Fruit fly (Drosophila melanogaster) whole organism, embryonic: Measurements from ENCODE around the gene GluProRS.

Experiments
- Adf1 ChIP-seq: fragments of 200-800 bp; sonication (Bioruptor generic); IDR thresholded peaks from 2 replicates; pipeline ENCODE4 v1.3.6; 2022; ENCODE audit warnings: missing biosample characterization, missing genetic modification characterization
- CG10274 ChIP-seq: fragments of 200-800 bp; sonication (Bioruptor generic); optimal IDR thresholded peaks from 3 replicates; lab custom pipeline; 2017; ENCODE audit warnings: missing biosample characterization, mild to moderate bottlenecking, missing genetic modification characterization
- CG10431 ChIP-seq: fragments of 200-800 bp; sonication (Bioruptor generic); optimal IDR thresholded peaks from 3 replicates; lab custom pipeline; 2018; ENCODE audit warnings: missing biosample characterization, mild to moderate bottlenecking, missing genetic modification characterization
- CG11093 ChIP-seq: fragments of 200-800 bp; sonication (Bioruptor generic); IDR thresholded peaks from 3 replicates; pipeline ENCODE4 v1.3.6; 2022; ENCODE audit warnings: missing biosample characterization, missing genetic modification characterization
- CG11398 ChIP-seq: fragments of 200-800 bp; sonication (Bioruptor generic); optimal IDR thresholded peaks from 2 replicates; lab custom pipeline; 2016; ENCODE audit warnings: missing biosample characterization, missing genetic modification characterization
- CG12744 ChIP-seq: fragments of 200-800 bp; sonication (Bioruptor generic); optimal IDR thresholded peaks from 2 replicates; lab custom pipeline; 2016; ENCODE audit warnings: missing biosample characterization, missing genetic modification characterization
- CG17361 ChIP-seq: fragments of 200-800 bp; sonication (Bioruptor generic); IDR thresholded peaks from 3 replicates; pipeline ENCODE4 v1.3.6; 2022; ENCODE audit warnings: missing biosample characterization, missing genetic modification characterization
- CG17612 ChIP-seq: fragments of 200-800 bp; sonication (Bioruptor generic); IDR thresholded peaks from 2 replicates; pipeline ENCODE4 v1.3.6; 2022; ENCODE audit warnings: missing biosample characterization, missing genetic modification characterization
- CG17802 ChIP-seq: fragments of 200-800 bp; sonication (Bioruptor generic); optimal IDR thresholded peaks from 2 replicates; lab custom pipeline; 2018; ENCODE audit warnings: missing biosample characterization, mild to moderate bottlenecking, missing genetic modification characterization, moderate library complexity
- CG18011 ChIP-seq: fragments of 200-800 bp; sonication (Bioruptor generic); optimal IDR thresholded peaks from 2 replicates; lab custom pipeline; 2017; ENCODE audit warnings: missing biosample characterization, missing genetic modification characterization, mild to moderate bottlenecking, moderate library complexity, missing genotype
- CG2889 ChIP-seq: fragments of 200-800 bp; sonication (Bioruptor generic); IDR thresholded peaks from 3 replicates; pipeline ENCODE4 v1.3.6; 2022; ENCODE audit warnings: missing biosample characterization, missing genetic modification characterization
- CG32767 ChIP-seq: fragments of 200-800 bp; sonication (Bioruptor generic); IDR thresholded peaks from 2 replicates; pipeline ENCODE4 v1.3.6; 2022; ENCODE audit warnings: missing biosample characterization, missing genetic modification characterization
- CG4404 ChIP-seq: fragments of 200-800 bp; sonication (Bioruptor generic); IDR thresholded peaks from 2 replicates; pipeline ENCODE4 v1.3.6; 2022; ENCODE audit warnings: missing biosample characterization, missing genetic modification characterization
- CG4707 ChIP-seq: fragments of 200-800 bp; sonication (Bioruptor generic); optimal IDR thresholded peaks from 2 replicates; lab custom pipeline; 2018; ENCODE audit warnings: missing biosample characterization, mild to moderate bottlenecking, missing genetic modification characterization, moderate library complexity
- CG5180 ChIP-seq: fragments of 200-800 bp; sonication (Bioruptor generic); optimal IDR thresholded peaks from 3 replicates; lab custom pipeline; 2017; ENCODE audit warnings: missing biosample characterization, missing genetic modification characterization, mild to moderate bottlenecking, moderate library complexity, missing genetic modification reagents
- CG6765 ChIP-seq: fragments of 200-800 bp; sonication (Bioruptor generic); optimal IDR thresholded peaks from 3 replicates; lab custom pipeline; 2017; ENCODE audit warnings: missing biosample characterization, mild to moderate bottlenecking, missing genetic modification characterization
- CG7745 ChIP-seq: fragments of 200-800 bp; sonication (Bioruptor generic); optimal IDR thresholded peaks from 2 replicates; lab custom pipeline; 2018; ENCODE audit warnings: missing biosample characterization, mild to moderate bottlenecking, missing genetic modification characterization, moderate library complexity
- CG7928 ChIP-seq: fragments of 200-800 bp; sonication (Bioruptor generic); optimal IDR thresholded peaks from 2 replicates; lab custom pipeline; 2017; ENCODE audit warnings: missing biosample characterization, mild to moderate bottlenecking, missing genetic modification characterization
- CG9215 ChIP-seq: fragments of 200-800 bp; sonication (Bioruptor generic); IDR thresholded peaks from 2 replicates; pipeline ENCODE4 v1.3.6; 2022; ENCODE audit warnings: missing biosample characterization, missing genetic modification characterization
- CG9437 ChIP-seq: fragments of 200-800 bp; sonication (Bioruptor generic); optimal IDR thresholded peaks from 2 replicates; lab custom pipeline; 2018; ENCODE audit warnings: missing biosample characterization, mild to moderate bottlenecking, missing genetic modification characterization
- CG9797 ChIP-seq: fragments of 200-800 bp; sonication (Bioruptor generic); optimal IDR thresholded peaks from 3 replicates; lab custom pipeline; 2018; ENCODE audit warnings: missing biosample characterization, mild to moderate bottlenecking, missing genetic modification characterization
- CG9932 ChIP-seq: fragments of 200-800 bp; sonication (Bioruptor generic); IDR thresholded peaks from 2 replicates; pipeline ENCODE4 v1.3.6; 2022; ENCODE audit warnings: missing biosample characterization, missing genetic modification characterization
- CoRest ChIP-seq: fragments of 200-800 bp; sonication (Bioruptor generic); optimal IDR thresholded peaks from 3 replicates; lab custom pipeline; 2018; ENCODE audit warnings: missing biosample characterization, mild to moderate bottlenecking, missing genetic modification characterization, moderate library complexity
- Dip3 ChIP-seq: fragments of 200-800 bp; sonication (Bioruptor generic); optimal IDR thresholded peaks from 3 replicates; lab custom pipeline; 2016; ENCODE audit warnings: missing biosample characterization, missing genetic modification characterization
- Doc2 ChIP-seq: fragments of 200-800 bp; sonication (Bioruptor generic); IDR thresholded peaks from 2 replicates; pipeline ENCODE4 v1.3.6; 2022; ENCODE audit warnings: missing biosample characterization, missing genetic modification characterization
- Doc3 ChIP-seq: fragments of 200-800 bp; sonication (Bioruptor generic); IDR thresholded peaks from 3 replicates; pipeline ENCODE4 v1.3.6; 2022; ENCODE audit warnings: missing biosample characterization, missing genetic modification characterization; ENCODE audit not compliant: partially characterized antibody
- E2f2 ChIP-seq: fragments of 200-800 bp; sonication (Bioruptor generic); IDR thresholded peaks from 2 replicates; pipeline ENCODE4 v1.3.6; 2022; ENCODE audit warnings: missing biosample characterization, missing genetic modification characterization
- HmgZ ChIP-seq: fragments of 200-800 bp; sonication (Bioruptor generic); optimal IDR thresholded peaks from 2 replicates; lab custom pipeline; 2018; ENCODE audit warnings: missing biosample characterization, mild to moderate bottlenecking, missing genetic modification characterization
- Kr ChIP-seq: fragments of 200-800 bp; sonication (Bioruptor generic); optimal IDR thresholded peaks from 2 replicates; lab custom pipeline; 2017; ENCODE audit warnings: missing biosample characterization, mild to moderate bottlenecking, missing genetic modification characterization
- Med ChIP-seq: fragments of 200-800 bp; sonication (Bioruptor generic); peaks from one replicate; lab custom pipeline; 2016; ENCODE audit warnings: missing biosample characterization, missing genetic modification characterization, mild to moderate bottlenecking, inconsistent platforms, moderate library complexity
- Oli ChIP-seq: fragments of 200-800 bp; sonication (Bioruptor generic); optimal IDR thresholded peaks from 2 replicates; lab custom pipeline; 2018; ENCODE audit warnings: missing biosample characterization, mild to moderate bottlenecking, missing genetic modification characterization, moderate library complexity
- Ptx1 ChIP-seq: fragments of 200-800 bp; sonication (Bioruptor generic); IDR thresholded peaks from 2 replicates; pipeline ENCODE4 v1.3.6; 2022; ENCODE audit warnings: missing biosample characterization, missing genetic modification characterization
- Sry-δ ChIP-seq: fragments of 200-800 bp; sonication (Bioruptor generic); optimal IDR thresholded peaks from 2 replicates; lab custom pipeline; 2016; ENCODE audit warnings: missing biosample characterization, missing genetic modification characterization
- bcd ChIP-seq: fragments of 200-800 bp; sonication (Bioruptor generic); optimal IDR thresholded peaks from 2 replicates; lab custom pipeline; 2017; ENCODE audit warnings: missing biosample characterization, mild to moderate bottlenecking, missing genetic modification characterization
- br ChIP-seq: fragments of >200 bp; optimal IDR thresholded peaks from 2 replicates; lab custom pipeline; 2017
- cas ChIP-seq: fragments of 200-800 bp; sonication (Bioruptor generic); IDR thresholded peaks from 2 replicates; pipeline ENCODE4 v1.3.6; 2022; ENCODE audit warnings: missing biosample characterization, missing genetic modification characterization
- fd64A ChIP-seq: fragments of 200-800 bp; sonication (Bioruptor generic); optimal IDR thresholded peaks from 3 replicates; lab custom pipeline; 2018; ENCODE audit warnings: missing biosample characterization, mild to moderate bottlenecking, missing genetic modification characterization
- ftz-f1 ChIP-seq: fragments of 200-800 bp; sonication (Bioruptor generic); optimal IDR thresholded peaks from 2 replicates; lab custom pipeline; 2016; ENCODE audit warnings: missing biosample characterization, missing genetic modification characterization
- gfzf ChIP-seq: fragments of 200-800 bp; sonication (Bioruptor generic); optimal IDR thresholded peaks from 2 replicates; lab custom pipeline; 2016; ENCODE audit warnings: missing biosample characterization, mild to moderate bottlenecking, missing genetic modification characterization, moderate library complexity
- inv ChIP-seq: fragments of 200-800 bp; sonication (Bioruptor generic); IDR thresholded peaks from 2 replicates; pipeline ENCODE4 v1.3.6; 2022; ENCODE audit warnings: missing biosample characterization, missing genetic modification characterization; ENCODE audit not compliant: partially characterized antibody
- ken ChIP-seq: fragments of 200-800 bp; sonication (Bioruptor generic); IDR thresholded peaks from 3 replicates; pipeline ENCODE4 v1.3.6; 2022; ENCODE audit warnings: missing biosample characterization, missing genetic modification characterization
- lab ChIP-seq: fragments of 200-800 bp; sonication (Bioruptor generic); optimal IDR thresholded peaks from 3 replicates; lab custom pipeline; 2017; ENCODE audit warnings: missing biosample characterization, missing genetic modification characterization, mild to moderate bottlenecking, moderate library complexity, missing genetic modification reagents
- org-1 ChIP-seq: fragments of 200-800 bp; sonication (Bioruptor generic); optimal IDR thresholded peaks from 2 replicates; lab custom pipeline; 2017; ENCODE audit warnings: missing biosample characterization, missing genetic modification characterization
- run ChIP-seq: fragments of 200-800 bp; sonication (Bioruptor generic); optimal IDR thresholded peaks from 3 replicates; lab custom pipeline; 2018; ENCODE audit warnings: missing biosample characterization, mild to moderate bottlenecking, missing genetic modification characterization
- tgo ChIP-seq: fragments of 200-800 bp; sonication (Bioruptor generic); IDR thresholded peaks from 3 replicates; pipeline ENCODE4 v1.3.6; 2022; ENCODE audit warnings: missing biosample characterization, missing genetic modification characterization
- toy ChIP-seq: fragments of 200-800 bp; sonication (Bioruptor generic); IDR thresholded peaks from 2 replicates; pipeline ENCODE4 v1.3.6; 2022; ENCODE audit warnings: missing biosample characterization, missing genetic modification characterization
- twi ChIP-seq: fragments of 200-800 bp; optimal IDR thresholded peaks from 2 replicates; lab custom pipeline; 2019; ENCODE audit warnings: missing biosample characterization, mild to moderate bottlenecking, missing genetic modification characterization, moderate library complexity
- tx ChIP-seq: fragments of 200-800 bp; sonication (Bioruptor generic); optimal IDR thresholded peaks from 2 replicates; lab custom pipeline; 2016; ENCODE audit warnings: missing biosample characterization, missing genetic modification characterization
- wor ChIP-seq: fragments of 200-800 bp; sonication (Bioruptor generic); IDR thresholded peaks from 2 replicates; pipeline ENCODE4 v1.3.6; 2022; ENCODE audit warnings: missing biosample characterization, missing genetic modification characterization
- yki ChIP-seq: fragments of >200 bp; optimal IDR thresholded peaks from 3 replicates; lab custom pipeline; 2018

The GluProRS gene

dm6 chr3R:23958091-23958838 lies at the start of gene GluProRS, which contains the start of gene AP-1sigma:
Gene GluProRS (minus strand): TSS chr3R:23958391.
Gene AP-1sigma (plus strand): TSS chr3R:23958651.
- peak; percentile 86 for TF ChIP-seq Doc2 (GFP tag; lab: Robert Waterston, UW)
- TF ChIP-seq Dip3 (GFP tag; lab: Kevin White, UChicago), result peak; percentile 85
- TF ChIP-seq CG2889 (GFP tag; lab: Robert Waterston, UW), result peak; percentile 92
- TF ChIP-seq CG9437 (GFP tag; lab: Kevin White, UChicago), result peak; percentile 72
- TF ChIP-seq CG18011, result peak; percentile 67
- TF ChIP-seq bcd (GFP tag; lab: Kevin White, UChicago), result peak; percentile 92
- peak; percentile 80 for TF ChIP-seq ftz-f1 (GFP tag; lab: Kevin White, UChicago)
- TF ChIP-seq CoRest (tag; lab: Kevin White, UChicago), result peak; percentile 92
- no peak; the same call in none of the 3 replicates for TF ChIP-seq CG17361 (GFP tag; lab: Robert Waterston, UW)
- TF ChIP-seq Sry-δ (GFP tag; lab: Kevin White, UChicago), result peak; percentile 91
- TF ChIP-seq HmgZ (tag; lab: Kevin White, UChicago), result peak; percentile 92
- TF ChIP-seq Kr (GFP tag; lab: Kevin White, UChicago), result no peak
- TF ChIP-seq CG12744 (GFP tag; lab: Kevin White, UChicago), result peak; percentile 62
- TF ChIP-seq CG7928 (GFP tag; lab: Kevin White, UChicago), result peak; percentile 44
- peak; percentile 49 for TF ChIP-seq CG6765 (GFP tag; lab: Kevin White, UChicago)
- TF ChIP-seq Doc3 (GFP tag; lab: Robert Waterston, UW), result peak; percentile 93
- TF ChIP-seq CG32767 (GFP tag; lab: Robert Waterston, UW), result peak; percentile 89; the same call in 1 of the 2 replicates
- TF ChIP-seq toy, result peak; percentile 88
- TF ChIP-seq CG9215 (GFP tag; lab: Robert Waterston, UW), result peak; percentile 95
- TF ChIP-seq Oli (tag; lab: Kevin White, UChicago), result peak; percentile 83
- TF ChIP-seq CG10274 (GFP tag; lab: Kevin White, UChicago), result peak; percentile 56
- TF ChIP-seq E2f2 (GFP tag; lab: Robert Waterston, UW), result peak; percentile 69
- TF ChIP-seq CG4404 (GFP tag; lab: Robert Waterston, UW), result peak; percentile 96
- TF ChIP-seq CG11093 (GFP tag; lab: Robert Waterston, UW), result peak; percentile 95
- TF ChIP-seq fd64A (GFP tag; lab: Kevin White, UChicago), result no peak
- TF ChIP-seq br (lab: Kevin White, UChicago), result no peak
- TF ChIP-seq CG17612 (GFP tag; lab: Robert Waterston, UW), result peak; percentile 84
- peak; percentile 77 for TF ChIP-seq org-1 (GFP tag; lab: Kevin White, UChicago)
- TF ChIP-seq CG17802 (tag; lab: Kevin White, UChicago), result peak; percentile 70
- no peak for TF ChIP-seq gfzf (GFP tag; lab: Kevin White, UChicago)
- TF ChIP-seq CG9932 (GFP tag; lab: Robert Waterston, UW), result peak; percentile 99
- peak; percentile 96 for TF ChIP-seq CG4707 (GFP tag; lab: Kevin White, UChicago)
- no peak for TF ChIP-seq CG7745 (tag; lab: Kevin White, UChicago)
- peak; percentile 92 for TF ChIP-seq lab (GFP tag; lab: Kevin White, UChicago)
- peak; percentile 91 for TF ChIP-seq yki (lab: Kevin White, UChicago)
- peak; percentile 99 for TF ChIP-seq Ptx1 (GFP tag; lab: Robert Waterston, UW)
- TF ChIP-seq CG9797 (GFP tag; lab: Kevin White, UChicago), result peak; percentile 27
- TF ChIP-seq tx (GFP tag; lab: Kevin White, UChicago), result peak; percentile 87
- no peak for TF ChIP-seq CG5180 (GFP tag; lab: Kevin White, UChicago)
- peak; percentile 15 for TF ChIP-seq CG10431 (GFP tag; lab: Kevin White, UChicago)
- peak; percentile 85 for TF ChIP-seq Adf1 (GFP tag; lab: Robert Waterston, UW)
- TF ChIP-seq twi, result peak; percentile 83
- TF ChIP-seq tgo (GFP tag; lab: Robert Waterston, UW), result peak; percentile 98
- peak; percentile 39 for TF ChIP-seq run (tag; lab: Kevin White, UChicago)
- peak; percentile 93 for TF ChIP-seq wor (GFP tag; lab: Robert Waterston, UW)
- TF ChIP-seq cas (GFP tag; lab: Robert Waterston, UW), result peak; percentile 90
- peak; percentile 28 for TF ChIP-seq CG11398
- TF ChIP-seq Med (GFP tag; lab: Kevin White, UChicago), result peak; percentile 98
- peak; percentile 91 for TF ChIP-seq inv (GFP tag; lab: Robert Waterston, UW)
- TF ChIP-seq ken (GFP tag; lab: Robert Waterston, UW), result peak; percentile 96
